Worm (Caenorhabditis elegans) whole organism, L4 larva: ENCODE measurements around the gene vps-50.

Experiments used
- F26F4.8 ChIP-seq: fragments of 200-800 bp; sonication (Bioruptor generic); conservative IDR thresholded peaks from 2 replicates; pipeline ENCODE4 v1.3.6; 2022; ENCODE audit warnings: missing genetic modification characterization, missing compliant biosample characterization
- R02D3.7 ChIP-seq: fragments of 150-350 bp; sonication (generic microtip); optimal IDR thresholded peaks from 3 replicates; lab custom pipeline; 2014; ENCODE audit warnings: missing biosample characterization, missing genetic modification characterization
- T20F7.1 ChIP-seq: fragments of 200-800 bp; sonication (Bioruptor generic); optimal IDR thresholded peaks from 2 replicates; lab custom pipeline; 2018; ENCODE audit warnings: mild to moderate bottlenecking, missing genetic modification characterization, missing compliant biosample characterization
- T26A8.4 ChIP-seq: fragments of 200-800 bp; sonication (Bioruptor generic); IDR thresholded peaks from 2 replicates; pipeline ENCODE4 v1.3.6; 2022; ENCODE audit warnings: missing genetic modification characterization, missing compliant biosample characterization
- Y75B8A.6 ChIP-seq: fragments of 200-800 bp; sonication (Bioruptor generic); IDR thresholded peaks from 2 replicates; pipeline ENCODE4 v1.3.6; 2022; ENCODE audit warnings: missing genetic modification reagents, missing genetic modification characterization, missing compliant biosample characterization
- arid-1 ChIP-seq: fragments of 200-800 bp; sonication (Bioruptor generic); conservative IDR thresholded peaks from 2 replicates; pipeline ENCODE4 v1.3.6; 2022; ENCODE audit warnings: missing genetic modification reagents, missing genetic modification characterization, missing compliant biosample characterization
- attf-4 ChIP-seq: sonication (generic microtip); optimal IDR thresholded peaks from 3 replicates; lab custom pipeline; 2017; ENCODE audit warnings: missing biosample characterization, missing genetic modification characterization
- ceh-28 ChIP-seq: fragments of 150-350 bp; optimal IDR thresholded peaks from 2 replicates; lab custom pipeline; 2014; ENCODE audit warnings: missing biosample characterization, missing genetic modification reagents, missing genetic modification characterization
- daf-12 ChIP-seq: fragments of 150-350 bp; optimal IDR thresholded peaks from 2 replicates; lab custom pipeline; 2014; ENCODE audit warnings: missing biosample characterization, missing genetic modification reagents, missing genetic modification characterization
- daf-16 ChIP-seq, 3 experiments: sonication (generic microtip); optimal IDR thresholded peaks; 2 replicates each; lab custom pipeline; 2016 to 2017; ENCODE audit warnings: missing genetic modification characterization in 3 of 3, missing genetic modification reagents in 3 of 3, mild to moderate bottlenecking in 2 of 3, missing compliant biosample characterization in 2 of 3, missing biosample characterization in 1 of 3, moderate library complexity in 1 of 3
- dmd-8 ChIP-seq: fragments of 200-800 bp; sonication (Bioruptor generic); IDR thresholded peaks from 2 replicates; pipeline ENCODE4 v1.3.6; 2022; ENCODE audit warnings: missing genetic modification characterization, missing compliant biosample characterization
- dmd-9 ChIP-seq: fragments of 200-800 bp; sonication (Bioruptor generic); IDR thresholded peaks from 2 replicates; pipeline ENCODE4 v1.3.6; 2022; ENCODE audit warnings: missing genetic modification reagents, missing genetic modification characterization, missing compliant biosample characterization
- duxl-1 ChIP-seq: sonication (generic microtip); optimal IDR thresholded peaks from 2 replicates; lab custom pipeline; 2016; ENCODE audit warnings: mild to moderate bottlenecking, missing genetic modification characterization, moderate library complexity, missing compliant biosample characterization; ENCODE audit not compliant: poor library complexity
- dve-1 ChIP-seq: sonication (generic microtip); optimal IDR thresholded peaks from 2 replicates; lab custom pipeline; 2017; ENCODE audit warnings: antibody characterized with exemption, mild to moderate bottlenecking, missing genetic modification characterization, missing compliant biosample characterization; ENCODE audit not compliant: insufficient read depth
- fkh-10 ChIP-seq: fragments of 150-350 bp; optimal IDR thresholded peaks from 2 replicates; lab custom pipeline; 2014; ENCODE audit warnings: missing biosample characterization, missing genetic modification reagents, missing genetic modification characterization
- gei-8 ChIP-seq: fragments of 200-800 bp; sonication (Bioruptor generic); optimal IDR thresholded peaks from 2 replicates; lab custom pipeline; 2018; ENCODE audit warnings: mild to moderate bottlenecking, missing genetic modification characterization, missing compliant biosample characterization
- hlh-30 ChIP-seq: sonication (generic microtip); optimal IDR thresholded peaks from 2 replicates; lab custom pipeline; 2017; ENCODE audit warnings: antibody characterized with exemption, mild to moderate bottlenecking, missing genetic modification characterization, missing compliant biosample characterization; ENCODE audit not compliant: insufficient read depth
- hmg-1.1 ChIP-seq: fragments of 200-800 bp; sonication (Bioruptor generic); IDR thresholded peaks from 2 replicates; pipeline ENCODE4 v1.3.6; 2022; ENCODE audit warnings: missing genetic modification reagents, missing genetic modification characterization, missing compliant biosample characterization
- jun-1 ChIP-seq: fragments of 150-350 bp; optimal IDR thresholded peaks from 2 replicates; lab custom pipeline; 2014; ENCODE audit warnings: missing biosample characterization, missing genetic modification reagents, missing genetic modification characterization
- lin-13 ChIP-seq: fragments of 150-350 bp; optimal IDR thresholded peaks from 2 replicates; lab custom pipeline; 2014; ENCODE audit warnings: missing biosample characterization, missing genetic modification reagents, missing genetic modification characterization
- lin-39 ChIP-seq: fragments of 150-350 bp; optimal IDR thresholded peaks from 2 replicates; lab custom pipeline; 2014; ENCODE audit warnings: missing biosample characterization, missing genetic modification reagents, missing genetic modification characterization
- lir-3 ChIP-seq: sonication (generic microtip); optimal IDR thresholded peaks from 2 replicates; lab custom pipeline; 2016; ENCODE audit warnings: mild to moderate bottlenecking, missing genetic modification characterization, missing compliant biosample characterization
- lsy-2 ChIP-seq, 2 experiments: fragments of 150-350 bp in 1 of 2; sonication (generic microtip) in 1 of 2; optimal IDR thresholded peaks; 2 replicates each; lab custom pipeline; 2014 to 2017; ENCODE audit warnings: missing biosample characterization in 2 of 2, missing genetic modification characterization in 2 of 2
- madf-5 ChIP-seq, 2 experiments: fragments of 200-800 bp; sonication (Bioruptor generic); IDR thresholded peaks; 2 replicates each; pipeline ENCODE4 v1.3.6; 2022; ENCODE audit warnings: missing compliant biosample characterization in 2 of 2, missing genetic modification characterization in 2 of 2
- mdl-1 ChIP-seq, 2 experiments: fragments of 150-350 bp in 1 of 2; sonication (generic microtip) in 1 of 2; optimal IDR thresholded peaks; 2 replicates each; lab custom pipeline; 2014 to 2017; ENCODE audit warnings: missing biosample characterization in 2 of 2, missing genetic modification characterization in 2 of 2
- mdt-29 ChIP-seq: fragments of 200-800 bp; sonication (Bioruptor generic); IDR thresholded peaks from 2 replicates; pipeline ENCODE4 v1.3.6; 2022; ENCODE audit warnings: missing genetic modification reagents, missing genetic modification characterization, missing compliant biosample characterization
- mep-1 ChIP-seq: fragments of 150-350 bp; sonication (generic microtip); optimal IDR thresholded peaks from 3 replicates; lab custom pipeline; 2014; ENCODE audit warnings: missing biosample characterization, missing genetic modification characterization
- mes-2 ChIP-seq: sonication (generic microtip); optimal IDR thresholded peaks from 2 replicates; lab custom pipeline; 2016; ENCODE audit warnings: missing genotype, mild to moderate bottlenecking, missing genetic modification characterization, missing compliant biosample characterization; ENCODE audit not compliant: poor library complexity, severe bottlenecking
- mxl-2 ChIP-seq: fragments of 200-800 bp; sonication (Bioruptor generic); conservative IDR thresholded peaks from 2 replicates; pipeline ENCODE4 v1.3.6; 2022; ENCODE audit warnings: missing genetic modification reagents, missing genetic modification characterization, missing compliant biosample characterization
- mxl-3 ChIP-seq: fragments of 200-800 bp; sonication (Bioruptor generic); optimal IDR thresholded peaks from 2 replicates; lab custom pipeline; 2018; ENCODE audit warnings: mild to moderate bottlenecking, missing genetic modification characterization, missing compliant biosample characterization
- nhr-11 ChIP-seq: fragments of 150-350 bp; optimal IDR thresholded peaks from 2 replicates; lab custom pipeline; 2014; ENCODE audit warnings: missing biosample characterization, missing genetic modification characterization
- nhr-48 ChIP-seq: sonication (generic microtip); optimal IDR thresholded peaks from 2 replicates; lab custom pipeline; 2016; ENCODE audit warnings: mild to moderate bottlenecking, missing genetic modification characterization, missing compliant biosample characterization
- nhr-6 ChIP-seq: fragments of 150-350 bp; optimal IDR thresholded peaks from 2 replicates; lab custom pipeline; 2014; ENCODE audit warnings: missing biosample characterization, missing genetic modification characterization
- php-3 ChIP-seq: fragments of 200-800 bp; sonication (Bioruptor generic); IDR thresholded peaks from 2 replicates; pipeline ENCODE4 v1.3.6; 2022; ENCODE audit warnings: missing genetic modification reagents, missing genetic modification characterization, missing compliant biosample characterization
- pqm-1 ChIP-seq: sonication (generic microtip); optimal IDR thresholded peaks from 2 replicates; lab custom pipeline; 2017; ENCODE audit warnings: missing biosample characterization, missing genetic modification characterization
- rbr-2 ChIP-seq: sonication (generic microtip); optimal IDR thresholded peaks from 2 replicates; lab custom pipeline; 2016; ENCODE audit warnings: missing genotype, missing genetic modification characterization, missing compliant biosample characterization
- sdz-12 ChIP-seq: fragments of 200-800 bp; sonication (Bioruptor generic); optimal IDR thresholded peaks from 2 replicates; lab custom pipeline; 2018; ENCODE audit warnings: mild to moderate bottlenecking, missing genetic modification characterization, missing compliant biosample characterization
- snpc-1.2 ChIP-seq: fragments of 200-800 bp; sonication (Bioruptor generic); IDR thresholded peaks from 2 replicates; pipeline ENCODE4 v1.3.6; 2022; ENCODE audit warnings: missing genetic modification reagents, missing genetic modification characterization, missing compliant biosample characterization
- tra-1 ChIP-seq: fragments of 200-800 bp; sonication (Bioruptor generic); IDR thresholded peaks from 2 replicates; pipeline ENCODE4 v1.3.6; 2022; ENCODE audit warnings: missing genetic modification reagents, missing genetic modification characterization, missing compliant biosample characterization
- unc-39 ChIP-seq: sonication (generic microtip); optimal IDR thresholded peaks from 2 replicates; lab custom pipeline; 2017; ENCODE audit warnings: missing biosample characterization, missing genetic modification characterization
- unc-62 ChIP-seq, 3 experiments: fragments of 150-350 bp in 1 of 3; sonication (generic microtip); optimal IDR thresholded peaks in 2 of 3; peaks in 1 of 3; 1 replicate in 1 of 3; 2 replicates in 2 of 3; lab custom pipeline; 2014 to 2017; ENCODE audit warnings: missing biosample characterization in 3 of 3, missing genetic modification characterization in 3 of 3, missing genetic modification reagents in 3 of 3, missing genotype in 1 of 3
- vab-7 ChIP-seq: fragments of 200-800 bp; sonication (Bioruptor generic); IDR thresholded peaks from 2 replicates; pipeline ENCODE4 v1.3.6; 2022; ENCODE audit warnings: missing genetic modification reagents, missing genetic modification characterization, missing compliant biosample characterization
- zag-1 ChIP-seq: fragments of 150-350 bp; optimal IDR thresholded peaks from 2 replicates; lab custom pipeline; 2014; ENCODE audit warnings: missing biosample characterization, missing genetic modification characterization
- zip-11 ChIP-seq: fragments of 200-800 bp; sonication (Bioruptor generic); IDR thresholded peaks from 2 replicates; pipeline ENCODE4 v1.3.6; 2022; ENCODE audit warnings: missing genetic modification characterization, missing compliant biosample characterization
- ztf-11 ChIP-seq: fragments of 150-350 bp; optimal IDR thresholded peaks from 2 replicates; lab custom pipeline; 2014; ENCODE audit warnings: missing biosample characterization, missing genetic modification characterization
- ztf-7 ChIP-seq: fragments of 150-350 bp; optimal IDR thresholded peaks from 2 replicates; lab custom pipeline; 2014; ENCODE audit warnings: missing biosample characterization, missing genetic modification characterization

Gene vps-50

DNA sequence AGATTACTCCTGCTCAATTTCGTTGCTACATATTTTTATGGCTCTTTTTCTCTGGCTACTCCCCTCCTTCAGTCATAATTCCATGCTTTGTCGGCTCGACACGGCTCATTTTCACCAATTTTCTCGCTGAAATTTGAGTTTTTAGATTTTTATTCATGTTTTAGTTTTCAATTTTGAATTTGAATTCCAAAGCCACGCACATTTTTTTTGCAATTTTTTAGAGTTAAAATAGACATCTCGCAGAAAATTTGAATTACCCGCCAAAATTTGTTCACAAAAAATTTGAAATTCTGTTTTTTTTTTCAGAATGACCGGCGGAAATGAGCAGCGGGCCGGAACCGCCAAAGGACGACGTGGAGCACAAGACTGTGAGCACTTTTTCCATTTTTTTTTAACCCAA lies 33.3 kb downstream of the vps-50 start, which contains the start of gene unc-119:
Gene unc-119, plus strand, starts transcription at position 301 of the 400 bp plus-strand sequence.
- no peak for TF ChIP-seq F26F4.8 (GFP tag; lab: Robert Waterston, UW)
- no peak for TF ChIP-seq nhr-48
- no peak for TF ChIP-seq php-3 (GFP tag; lab: Robert Waterston, UW)
- no peak for TF ChIP-seq gei-8
- no peak for TF ChIP-seq zag-1
- no peak for TF ChIP-seq T26A8.4 (GFP tag; lab: Robert Waterston, UW)
- TF ChIP-seq lin-13, result no peak
- no peak for TF ChIP-seq rbr-2 (tag; lab: Kevin White, UChicago)
- TF ChIP-seq daf-16 (GFP tag; optimal IDR thresholded peaks at IDR 0.05; lab: Kevin White, UChicago), result no peak
- no peak for TF ChIP-seq daf-16 (tag; optimal IDR thresholded peaks at IDR 0.05; lab: Kevin White, UChicago)
- no peak for TF ChIP-seq mdt-29
- TF ChIP-seq T20F7.1, result no peak
- TF ChIP-seq arid-1 (GFP tag; lab: Robert Waterston, UW), result no peak
- TF ChIP-seq snpc-1.2, result no peak
- TF ChIP-seq unc-39, result no peak
- TF ChIP-seq ztf-7 (tag; lab: Kevin White, UChicago), result no peak
- no peak for TF ChIP-seq pqm-1 (tag; lab: Kevin White, UChicago)
- TF ChIP-seq nhr-6 (tag; lab: Kevin White, UChicago), result no peak
- TF ChIP-seq dmd-9, result no peak
- no peak for TF ChIP-seq tra-1 (GFP tag; lab: Robert Waterston, UW)
- TF ChIP-seq daf-12 (tag; lab: Kevin White, UChicago), result no peak

DNA sequence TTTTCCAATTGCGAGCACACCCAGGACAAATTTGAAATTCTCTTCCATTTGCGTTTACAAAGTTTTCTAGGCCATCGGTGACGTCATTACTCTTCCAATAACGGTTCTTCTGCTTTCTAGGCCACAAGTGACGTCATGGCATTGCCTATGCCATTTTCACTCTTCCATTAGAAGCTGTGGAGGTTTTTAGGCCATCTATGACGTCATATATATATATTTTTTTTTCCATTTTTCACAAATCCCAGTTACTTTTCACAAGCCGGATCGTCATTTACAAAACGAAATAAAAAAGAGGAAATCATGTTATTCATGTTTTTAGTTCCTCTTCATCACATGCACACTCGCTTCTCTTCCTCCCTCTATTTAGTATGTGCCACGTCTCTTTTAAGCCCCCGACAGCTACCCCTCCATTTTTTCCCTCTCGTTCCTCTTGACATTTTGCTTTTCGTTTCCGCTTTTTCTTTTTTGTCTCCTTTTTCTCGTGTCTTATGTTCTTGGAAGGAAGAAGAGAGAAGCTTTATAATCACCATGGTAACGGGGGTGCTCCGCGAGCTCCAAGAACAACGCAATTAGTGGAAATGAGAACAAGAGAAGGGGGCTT lies 34.1 kb downstream of the vps-50 start:
- peak; percentile 46 for TF ChIP-seq rbr-2 (tag; lab: Kevin White, UChicago)
- TF ChIP-seq hmg-1.1 (GFP tag; lab: Robert Waterston, UW), result 0 out of 2 replicates have a peak, but pooled peaks have one; percentile 20
- TF ChIP-seq jun-1 (tag; lab: Kevin White, UChicago), result no peak
- no peak for TF ChIP-seq sdz-12 (GFP tag; lab: Kevin White, UChicago)
- TF ChIP-seq Y75B8A.6 (GFP tag; lab: Robert Waterston, UW), result no peak
- no peak for TF ChIP-seq ztf-11
- TF ChIP-seq dve-1 (tag; lab: Kevin White, UChicago), result no peak
- no peak for TF ChIP-seq ceh-28 (tag; lab: Kevin White, UChicago)
- no peak for TF ChIP-seq daf-12 (tag; lab: Kevin White, UChicago)
- peak; percentile 47 for TF ChIP-seq mep-1
- TF ChIP-seq duxl-1 (tag; lab: Kevin White, UChicago), result no peak
- TF ChIP-seq hlh-30, result peak; percentile 67
- TF ChIP-seq dmd-8 (GFP tag; lab: Robert Waterston, UW), result no peak
- TF ChIP-seq madf-5 (GFP tag; IDR thresholded peaks at IDR 0.05; lab: Robert Waterston, UW), result no peak
- no peak for TF ChIP-seq lin-39 (tag; lab: Kevin White, UChicago)
- no peak for TF ChIP-seq mxl-2 (GFP tag; lab: Robert Waterston, UW)
- peak; percentile 76 for TF ChIP-seq fkh-10 (GFP tag; lab: Kevin White, UChicago)
- TF ChIP-seq R02D3.7, result no peak
- no peak for TF ChIP-seq nhr-48
- TF ChIP-seq lsy-2 (tag; optimal IDR thresholded peaks at IDR 0.05; lab: Kevin White, UChicago), result peak in 1 of 2 experiments; percentile 55
- TF ChIP-seq unc-62 (GFP tag; optimal IDR thresholded peaks at IDR 0.05 in 1 of 2; lab: Kevin White, UChicago), result peak in 1 of 2 experiments; percentile 78
- TF ChIP-seq unc-62 (tag; optimal IDR thresholded peaks at IDR 0.05; lab: Kevin White, UChicago), result no peak
- TF ChIP-seq gei-8, result no peak
- TF ChIP-seq lir-3, result no peak
- TF ChIP-seq php-3 (GFP tag; lab: Robert Waterston, UW), result no peak
- no peak for TF ChIP-seq zip-11 (GFP tag; lab: Robert Waterston, UW)
- peak; percentile 77 for TF ChIP-seq nhr-11 (tag; lab: Kevin White, UChicago)
- TF ChIP-seq vab-7 (GFP tag; lab: Robert Waterston, UW), result no peak
- no peak for TF ChIP-seq attf-4 (tag; lab: Kevin White, UChicago)
- TF ChIP-seq mxl-3 (GFP tag; lab: Kevin White, UChicago), result no peak
- peak in 1 of 2 experiments; percentile 57 for TF ChIP-seq mdl-1 (tag; optimal IDR thresholded peaks at IDR 0.05; lab: Kevin White, UChicago)
- TF ChIP-seq mes-2, result peak; percentile 1
